Worm (Caenorhabditis elegans) whole organism, midembryonic: ENCODE data around the gene str-9.
"Not testable (repeated sequence)": the region's sequence is repeated elsewhere in the genome, so short reads cannot be mapped to it uniquely, and the experiment has no call there.

Experiments used
- T22C8.4 ChIP-seq: fragments of 200-800 bp; sonication (Bioruptor generic); IDR thresholded peaks from 2 replicates; pipeline ENCODE4 v1.3.6; 2022; ENCODE audit warnings: missing genetic modification characterization, missing compliant biosample characterization
- cog-1 ChIP-seq: sonication (generic microtip); optimal IDR thresholded peaks from 2 replicates; lab custom pipeline; 2016; ENCODE audit warnings: missing genetic modification characterization, missing compliant biosample characterization
- flt-1 ChIP-seq: fragments of 200-800 bp; sonication (Bioruptor generic); IDR thresholded peaks from 2 replicates; pipeline ENCODE4 v1.3.6; 2022; ENCODE audit warnings: missing genetic modification characterization, missing compliant biosample characterization
- klf-2 ChIP-seq: fragments of 200-800 bp; sonication (Bioruptor generic); conservative IDR thresholded peaks from 2 replicates; pipeline ENCODE4 v1.3.6; 2022; ENCODE audit warnings: missing genetic modification reagents, missing genetic modification characterization, missing compliant biosample characterization
- med-1 ChIP-seq: sonication (generic microtip); optimal IDR thresholded peaks from 2 replicates; lab custom pipeline; 2017; ENCODE audit warnings: missing genetic modification characterization, mild to moderate bottlenecking, missing compliant biosample characterization, antibody characterized with exemption, missing genetic modification reagents; ENCODE audit not compliant: insufficient read depth
- ref-1 ChIP-seq: fragments of 200-800 bp; sonication (Bioruptor generic); conservative IDR thresholded peaks from 2 replicates; pipeline ENCODE4 v1.3.6; 2022; ENCODE audit warnings: missing genetic modification reagents, missing genetic modification characterization, missing compliant biosample characterization
- tab-1 ChIP-seq: fragments of 200-800 bp; sonication (Bioruptor generic); IDR thresholded peaks from 2 replicates; pipeline ENCODE4 v1.3.6; 2022; ENCODE audit warnings: missing genetic modification characterization, missing compliant biosample characterization
- ztf-23 ChIP-seq: fragments of 200-800 bp; sonication (Bioruptor generic); IDR thresholded peaks from 2 replicates; pipeline ENCODE4 v1.3.6; 2022; ENCODE audit warnings: missing genetic modification reagents, missing genetic modification characterization, missing compliant biosample characterization
- ztf-29 ChIP-seq: fragments of 200-800 bp; sonication (Bioruptor generic); IDR thresholded peaks from 2 replicates; pipeline ENCODE4 v1.3.6; 2022; ENCODE audit warnings: missing genetic modification reagents, missing genetic modification characterization, missing compliant biosample characterization

The str-9 gene

DNA sequence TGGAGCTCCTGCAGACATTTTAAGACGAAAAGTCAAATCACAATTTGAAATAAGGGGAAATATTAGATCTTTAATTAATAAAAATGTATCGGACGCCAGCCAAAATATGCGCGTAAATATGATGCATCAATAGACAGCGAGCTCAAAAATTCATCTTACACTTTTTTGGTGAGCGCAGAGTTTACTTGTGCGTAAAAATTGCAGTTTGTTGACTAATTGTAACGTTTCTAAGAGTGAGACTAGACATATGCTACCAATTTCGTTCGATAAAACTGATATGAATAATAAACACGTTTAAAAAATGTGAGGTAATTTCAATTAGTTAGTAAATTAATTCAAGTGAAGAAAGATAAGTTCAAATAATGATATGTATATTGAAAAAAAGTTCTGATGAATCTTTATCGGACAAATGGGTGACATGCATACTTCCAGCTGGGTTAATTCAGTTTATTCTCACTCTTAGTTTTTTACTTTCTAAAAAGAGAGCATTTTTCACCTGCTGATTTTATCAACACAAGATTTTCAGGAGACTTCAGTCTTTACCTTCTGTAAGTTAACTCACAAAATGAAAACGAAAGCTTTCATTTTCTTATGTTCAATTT, 20.7 kb downstream of the str-9 start, which contains the start of the genes nhr-285 and irld-52:
Gene nhr-285 (minus strand): TSS at position 101 of the 602 bp plus-strand sequence.
Gene irld-52 (plus strand): TSS at position 552 of the 602 bp plus-strand sequence.
- TF ChIP-seq med-1 (no peak), flt-1 (GFP tag; lab: Robert Waterston, UW) (no peak), klf-2 (GFP tag; lab: Robert Waterston, UW) (no peak)

DNA sequence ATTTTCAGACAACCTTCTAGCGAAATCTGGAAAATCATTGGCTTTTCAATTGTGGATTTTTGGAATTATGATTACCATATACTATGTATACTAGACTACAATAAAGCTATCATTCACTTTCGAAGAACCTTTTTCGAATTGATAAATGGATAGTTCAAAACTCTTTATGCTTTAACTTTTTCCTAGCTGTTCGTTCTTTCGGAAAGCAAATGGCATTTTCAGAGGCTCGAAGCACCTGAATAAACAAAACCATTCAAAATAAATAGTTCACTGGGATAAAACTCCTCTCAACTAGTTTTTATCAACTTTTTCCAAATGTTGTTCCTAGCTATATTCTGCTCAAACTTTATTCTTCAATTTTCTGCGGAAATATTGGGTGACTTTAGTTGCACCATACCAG, 22.5 kb downstream of the str-9 start, which contains the start of gene T26E4.2:
Gene T26E4.2 (plus strand): TSS at position 301 of the 400 bp plus-strand sequence.
- no peak for TF ChIP-seq tab-1 (GFP tag; lab: Robert Waterston, UW)
- TF ChIP-seq ztf-23 (GFP tag; lab: Robert Waterston, UW), result no peak
- TF ChIP-seq ref-1 (GFP tag; lab: Robert Waterston, UW), result no peak
- TF ChIP-seq flt-1 (GFP tag; lab: Robert Waterston, UW), result no peak
- no peak for TF ChIP-seq klf-2 (GFP tag; lab: Robert Waterston, UW)
- no peak for TF ChIP-seq med-1
- no peak for TF ChIP-seq cog-1 (tag; lab: Kevin White, UChicago)
- no peak for TF ChIP-seq ztf-29 (GFP tag; lab: Robert Waterston, UW)
- no peak for TF ChIP-seq T22C8.4

ce11 chrV:15782494-15782893, 23.9 kb downstream of the str-9 start, which contains the start of gene T26E4.3:
Gene T26E4.3, plus strand, starts transcription at chrV:15782794.
- TF ChIP-seq med-1, result no peak
- no peak for TF ChIP-seq ztf-23 (GFP tag; lab: Robert Waterston, UW)
- TF ChIP-seq flt-1 (GFP tag; lab: Robert Waterston, UW), result no peak
- no peak for TF ChIP-seq tab-1 (GFP tag; lab: Robert Waterston, UW)
- TF ChIP-seq cog-1 (tag; lab: Kevin White, UChicago), result no peak
- no peak for TF ChIP-seq T22C8.4
- TF ChIP-seq ztf-29 (GFP tag; lab: Robert Waterston, UW), result no peak
- TF ChIP-seq klf-2 (GFP tag; lab: Robert Waterston, UW), result no peak
- TF ChIP-seq ref-1 (GFP tag; lab: Robert Waterston, UW), result no peak

- TF ChIP-seq klf-2 (GFP tag; lab: Robert Waterston, UW), result no peak
These were observed 33.9 kb downstream of the str-9 start, which contains the start of gene T26E4.4 for ce11 chrV:15792409-15792808. Gene T26E4.4, minus strand, starts transcription at chrV:15792509.

DNA sequence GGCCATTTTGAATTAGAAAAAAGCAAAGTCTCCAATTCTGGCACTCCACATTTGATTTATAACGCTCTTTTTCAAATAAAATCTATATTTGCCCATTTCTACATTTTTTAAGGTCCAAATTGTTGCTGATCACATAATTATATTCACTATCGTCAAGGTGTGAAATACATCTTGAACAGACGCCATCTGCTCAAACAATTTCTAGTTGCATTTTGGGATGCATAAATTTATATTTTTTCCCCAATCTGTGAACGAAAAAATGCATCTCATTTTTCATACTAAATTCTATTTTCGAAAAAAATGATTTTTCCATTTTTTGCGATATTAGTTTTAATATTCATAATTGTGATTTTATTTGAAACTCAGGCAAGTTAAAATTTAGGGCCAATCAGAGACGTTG, 34.7 kb downstream of the str-9 start, which contains the start of gene T26E4.7:
Gene T26E4.7 (plus strand): TSS at position 301 of the 400 bp plus-strand sequence.
- TF ChIP-seq ztf-29 (GFP tag; lab: Robert Waterston, UW) (no peak), flt-1 (GFP tag; lab: Robert Waterston, UW) (no peak), T22C8.4 (no peak), ref-1 (GFP tag; lab: Robert Waterston, UW) (no peak), med-1 (no peak), klf-2 (GFP tag; lab: Robert Waterston, UW) (no peak), cog-1 (tag; lab: Kevin White, UChicago) (no peak), tab-1 (GFP tag; lab: Robert Waterston, UW) (no peak)

DNA sequence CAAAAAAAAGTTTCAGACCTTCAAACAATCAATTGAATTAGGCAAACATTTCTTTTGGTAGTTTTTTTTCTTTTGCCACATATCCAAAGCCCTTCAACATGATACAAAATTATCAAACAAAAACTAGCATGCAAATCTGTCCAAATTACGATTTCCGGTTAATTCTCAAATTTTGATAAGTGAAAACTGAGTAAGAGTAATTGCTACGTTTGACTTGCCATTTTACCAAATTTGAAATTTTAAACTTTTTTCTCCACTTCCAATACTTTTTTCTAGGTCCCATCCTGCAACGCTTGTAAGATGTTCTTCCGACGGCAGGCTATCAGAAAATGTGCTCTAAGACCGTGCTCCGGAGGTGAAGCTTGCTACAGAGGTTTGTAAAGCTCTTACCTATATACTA, 37.5 kb downstream of the str-9 start, which contains the start of gene nhr-223:
Gene nhr-223 (plus strand): TSS at position 301 of the 400 bp plus-strand sequence.
- TF ChIP-seq ztf-29 (GFP tag; lab: Robert Waterston, UW), result no peak
- TF ChIP-seq klf-2 (GFP tag; lab: Robert Waterston, UW), result no peak
- no peak for TF ChIP-seq ztf-23 (GFP tag; lab: Robert Waterston, UW)
- TF ChIP-seq T22C8.4, result no peak
- no peak for TF ChIP-seq flt-1 (GFP tag; lab: Robert Waterston, UW)
- TF ChIP-seq cog-1 (tag; lab: Kevin White, UChicago), result no peak
- no peak for TF ChIP-seq med-1
- no peak for TF ChIP-seq tab-1 (GFP tag; lab: Robert Waterston, UW)
- no peak for TF ChIP-seq ref-1 (GFP tag; lab: Robert Waterston, UW)

ce11 chrV:15798108-15798507, 39.6 kb downstream of the str-9 start, which contains the start of gene T26E4.10:
Gene T26E4.10, minus strand, starts transcription at chrV:15798208.
- no peak for TF ChIP-seq cog-1 (tag; lab: Kevin White, UChicago)
- TF ChIP-seq T22C8.4, result no peak
- TF ChIP-seq flt-1 (GFP tag; lab: Robert Waterston, UW), result no peak
- no peak for TF ChIP-seq ref-1 (GFP tag; lab: Robert Waterston, UW)
- no peak for TF ChIP-seq tab-1 (GFP tag; lab: Robert Waterston, UW)
- no peak for TF ChIP-seq med-1
- no peak for TF ChIP-seq klf-2 (GFP tag; lab: Robert Waterston, UW)
- no peak for TF ChIP-seq ztf-29 (GFP tag; lab: Robert Waterston, UW)
- no peak for TF ChIP-seq ztf-23 (GFP tag; lab: Robert Waterston, UW)

DNA sequence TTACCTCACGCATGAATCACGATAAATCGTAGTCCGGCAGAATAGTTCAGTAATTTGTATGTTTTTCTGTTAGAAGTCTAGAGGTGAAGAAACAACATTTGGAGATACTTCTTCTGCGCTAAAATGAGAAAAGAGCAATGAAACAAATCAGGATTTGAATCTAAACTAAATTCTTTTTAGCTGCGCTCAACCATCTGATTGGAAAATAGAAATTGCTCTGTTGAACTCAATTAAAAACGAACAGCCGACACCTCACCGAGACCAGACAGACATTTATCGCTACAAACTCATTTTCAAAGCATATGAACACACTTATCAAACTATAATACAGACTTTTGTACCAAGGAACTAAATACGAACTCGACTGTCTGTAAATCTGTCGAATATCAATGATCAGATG, 44.1 kb downstream of the str-9 start, which contains the start of gene T26E4.9:
Gene T26E4.9 (minus strand): TSS at position 101 of the 400 bp plus-strand sequence.
- not testable (repeated sequence) for TF ChIP-seq T22C8.4; klf-2 (GFP tag; lab: Robert Waterston, UW); ref-1 (GFP tag; lab: Robert Waterston, UW)

DNA sequence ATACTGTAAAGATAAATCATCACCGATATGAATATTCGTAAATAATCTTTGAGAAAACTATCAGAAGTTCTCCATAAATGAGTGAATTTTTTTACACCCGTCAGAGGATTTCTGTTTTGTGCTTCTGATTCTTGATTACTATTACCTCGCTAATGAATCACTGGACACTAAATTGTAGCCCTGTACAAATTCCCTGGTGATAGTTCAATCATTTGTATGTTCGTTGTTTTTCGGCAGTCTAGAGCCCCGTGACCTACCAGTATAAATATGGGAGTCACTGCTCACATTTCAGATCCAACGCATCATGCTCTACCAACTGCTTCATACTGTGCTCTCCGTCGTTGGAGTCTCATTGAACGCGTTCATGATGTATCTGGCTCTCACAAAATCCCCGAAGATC, 44.5 kb downstream of the str-9 start, which contains the start of gene srd-27:
Gene srd-27 (plus strand): TSS at position 301 of the 400 bp plus-strand sequence.
- not testable (repeated sequence) for TF ChIP-seq flt-1 (GFP tag; lab: Robert Waterston, UW); ztf-23 (GFP tag; lab: Robert Waterston, UW); med-1

DNA sequence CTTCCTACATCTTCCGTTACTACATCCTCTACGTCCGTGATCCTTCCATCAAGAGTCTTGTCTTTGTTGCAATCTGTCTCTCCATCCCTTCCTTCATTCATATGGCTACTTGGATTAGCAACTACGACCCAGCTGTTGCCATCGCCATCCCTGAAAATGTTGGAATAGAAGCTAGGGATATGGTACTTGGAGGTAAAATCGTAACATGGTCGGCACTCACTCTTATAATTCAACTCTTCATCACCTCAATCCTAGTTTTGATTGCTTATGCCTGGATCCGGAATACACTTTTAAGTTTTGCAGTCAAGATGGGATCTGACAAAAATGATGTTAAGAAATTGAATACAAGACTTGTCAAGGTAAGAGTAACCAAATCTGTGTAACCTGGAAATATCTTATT, 45.2 kb downstream of the str-9 start, which contains the start of gene T26E4.18:
Gene T26E4.18 (minus strand): TSS at position 101 of the 400 bp plus-strand sequence.
- TF ChIP-seq ztf-23 (GFP tag; lab: Robert Waterston, UW); med-1; T22C8.4: not testable (repeated sequence)
